Fruit fly (Drosophila melanogaster) Kc167 (cell line): ENCODE data around the gene BobA.

Source experiments
- Myc ChIP-seq: fragments of >200 bp; optimal IDR thresholded peaks from 2 replicates; lab custom pipeline; 2017; ENCODE audit warnings: missing external identifiers
- Sin3A ChIP-seq: fragments of >200 bp; optimal IDR thresholded peaks from 2 replicates; lab custom pipeline; 2018; ENCODE audit warnings: missing external identifiers
- h ChIP-seq: fragments of >200 bp; optimal IDR thresholded peaks from 3 replicates; lab custom pipeline; 2018; ENCODE audit warnings: missing external identifiers
- insv ChIP-seq: fragments of >200 bp; optimal IDR thresholded peaks from 3 replicates; lab custom pipeline; 2018; ENCODE audit warnings: missing external identifiers
- psq ChIP-seq: fragments of >200 bp; optimal IDR thresholded peaks from 2 replicates; lab custom pipeline; 2017; ENCODE audit warnings: missing external identifiers
- ttk ChIP-seq: sonication (Bioruptor generic); optimal IDR thresholded peaks from 2 replicates; lab custom pipeline; 2017; ENCODE audit warnings: missing external identifiers

BobA gene

DNA sequence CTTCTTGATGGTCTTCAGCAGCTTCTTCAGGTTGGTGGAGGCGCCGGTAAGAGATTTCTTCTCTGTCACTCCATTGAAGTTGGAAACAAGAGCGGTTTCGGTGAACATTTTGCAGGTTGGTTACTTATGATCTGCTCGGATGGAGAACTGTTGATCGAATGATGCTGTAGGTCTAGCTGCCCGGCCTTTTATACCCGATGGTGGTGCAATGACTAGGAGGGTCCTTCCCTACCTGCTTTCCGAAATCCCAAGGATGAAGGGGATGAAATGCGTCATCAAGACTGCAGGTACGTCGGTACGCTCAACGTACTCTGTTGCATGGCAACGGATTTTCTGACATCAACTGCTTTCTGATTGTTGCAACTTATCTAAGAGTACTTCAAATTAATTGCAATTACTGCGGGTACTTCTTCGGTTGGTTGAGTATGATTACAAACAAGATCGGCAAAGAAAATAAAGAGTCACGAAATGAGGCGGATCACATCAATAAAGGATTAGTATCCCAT lies at the start of gene BobA:
Gene BobA, minus strand, starts transcription at position 165 of the 506 bp plus-strand sequence.
- TF ChIP-seq ttk (lab: Kevin White, UChicago), result no peak
- no peak for TF ChIP-seq h
- no peak for TF ChIP-seq Sin3A
- TF ChIP-seq psq (lab: Kevin White, UChicago), result no peak
- no peak for TF ChIP-seq Myc (lab: Kevin White, UChicago)
- TF ChIP-seq insv (lab: Kevin White, UChicago), result no peak

DNA sequence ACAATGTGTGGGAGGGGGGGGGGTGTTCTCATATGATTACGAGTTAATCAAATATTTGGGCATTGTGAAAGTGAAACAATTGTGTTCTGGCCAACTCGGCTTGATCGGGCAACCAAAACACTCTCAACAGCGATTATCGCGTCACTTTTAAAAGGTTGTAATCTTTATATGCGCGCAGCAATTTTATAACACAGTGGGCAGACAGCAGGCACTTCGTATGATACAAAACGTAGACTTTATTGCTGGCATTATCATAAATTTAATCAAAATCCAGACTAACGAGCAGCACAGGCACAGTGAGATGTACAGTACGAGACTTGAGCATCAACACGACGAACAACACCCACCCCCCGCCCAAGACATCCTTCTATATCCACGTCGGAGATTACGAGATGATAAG lies 46.9 kb upstream of the BobA start:
- TF ChIP-seq h (no peak), Sin3A (no peak), psq (lab: Kevin White, UChicago) (no peak), insv (lab: Kevin White, UChicago) (no peak), Myc (lab: Kevin White, UChicago) (no peak), ttk (lab: Kevin White, UChicago) (no peak)

DNA sequence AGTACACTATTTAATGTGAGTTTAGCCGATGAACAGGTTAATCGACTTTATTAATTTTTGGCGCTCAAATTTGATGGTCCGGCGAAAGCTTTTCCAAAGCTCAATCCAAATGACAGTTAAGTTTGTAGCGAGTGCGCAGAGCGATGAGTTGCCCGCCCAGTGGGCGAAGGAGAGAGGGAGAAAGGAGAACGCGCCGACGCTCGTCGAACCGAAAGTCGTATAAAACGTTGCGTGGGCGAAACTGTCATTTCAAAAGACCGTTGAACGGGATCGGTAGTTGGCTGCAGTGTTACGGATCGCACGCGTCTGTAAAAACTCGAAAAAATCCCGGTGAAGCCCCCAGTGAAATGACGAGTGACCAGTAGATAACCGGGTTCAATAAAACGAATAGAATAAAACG lies 46.1 kb upstream of the BobA start, which contains the start of gene Zip71B:
Gene Zip71B, plus strand, starts transcription at position 265 of the 400 bp plus-strand sequence.
- TF ChIP-seq ttk (lab: Kevin White, UChicago), result no peak
- TF ChIP-seq h, result no peak
- no peak for TF ChIP-seq Sin3A
- TF ChIP-seq psq (lab: Kevin White, UChicago), result no peak
- TF ChIP-seq insv (lab: Kevin White, UChicago), result no peak
- TF ChIP-seq Myc (lab: Kevin White, UChicago), result no peak

DNA sequence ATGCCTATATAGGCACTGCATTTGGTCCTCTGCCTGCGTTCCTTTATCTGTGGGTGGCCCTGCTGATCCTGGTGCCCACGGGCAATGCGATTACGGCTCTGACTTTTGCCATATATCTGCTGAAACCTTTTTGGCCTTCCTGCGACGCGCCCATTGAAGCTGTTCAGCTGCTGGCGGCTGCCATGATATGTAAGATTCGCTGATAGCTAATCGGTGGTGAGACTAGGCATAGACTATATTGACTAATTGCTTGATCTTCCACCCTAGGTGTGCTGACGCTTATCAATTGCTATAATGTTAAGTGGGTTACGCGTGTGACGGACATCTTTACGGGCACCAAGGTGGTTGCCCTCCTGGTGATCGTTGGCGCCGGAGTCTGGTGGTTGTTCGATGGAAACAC lies 44.0 kb upstream of the BobA start:
- TF ChIP-seq ttk (lab: Kevin White, UChicago) (no peak), insv (lab: Kevin White, UChicago) (no peak), psq (lab: Kevin White, UChicago) (no peak), Sin3A (no peak)

DNA sequence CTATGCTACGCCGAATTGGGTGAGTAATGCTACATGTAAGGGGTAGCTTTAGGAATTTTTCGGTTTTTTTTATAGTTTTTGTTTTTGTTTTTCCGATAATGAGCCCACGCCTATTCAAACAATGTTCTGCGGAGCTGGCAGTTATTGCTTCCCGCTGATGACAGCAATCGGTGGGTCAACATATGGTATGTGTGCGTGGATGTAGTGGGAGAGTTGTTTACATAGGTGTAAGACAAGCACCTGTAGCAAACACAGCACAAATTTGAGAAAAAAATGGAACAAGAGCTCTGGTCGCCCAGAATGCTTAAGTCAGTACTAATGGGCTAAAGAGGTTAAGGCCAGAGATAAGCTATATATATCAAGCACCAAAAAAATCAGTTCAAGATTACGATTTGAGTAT lies 42.3 kb upstream of the BobA start:
- no peak for TF ChIP-seq insv (lab: Kevin White, UChicago)
- TF ChIP-seq Sin3A, result no peak
- TF ChIP-seq Myc (lab: Kevin White, UChicago), result no peak
- no peak for TF ChIP-seq h
- no peak for TF ChIP-seq psq (lab: Kevin White, UChicago)
- TF ChIP-seq ttk (lab: Kevin White, UChicago), result no peak

DNA sequence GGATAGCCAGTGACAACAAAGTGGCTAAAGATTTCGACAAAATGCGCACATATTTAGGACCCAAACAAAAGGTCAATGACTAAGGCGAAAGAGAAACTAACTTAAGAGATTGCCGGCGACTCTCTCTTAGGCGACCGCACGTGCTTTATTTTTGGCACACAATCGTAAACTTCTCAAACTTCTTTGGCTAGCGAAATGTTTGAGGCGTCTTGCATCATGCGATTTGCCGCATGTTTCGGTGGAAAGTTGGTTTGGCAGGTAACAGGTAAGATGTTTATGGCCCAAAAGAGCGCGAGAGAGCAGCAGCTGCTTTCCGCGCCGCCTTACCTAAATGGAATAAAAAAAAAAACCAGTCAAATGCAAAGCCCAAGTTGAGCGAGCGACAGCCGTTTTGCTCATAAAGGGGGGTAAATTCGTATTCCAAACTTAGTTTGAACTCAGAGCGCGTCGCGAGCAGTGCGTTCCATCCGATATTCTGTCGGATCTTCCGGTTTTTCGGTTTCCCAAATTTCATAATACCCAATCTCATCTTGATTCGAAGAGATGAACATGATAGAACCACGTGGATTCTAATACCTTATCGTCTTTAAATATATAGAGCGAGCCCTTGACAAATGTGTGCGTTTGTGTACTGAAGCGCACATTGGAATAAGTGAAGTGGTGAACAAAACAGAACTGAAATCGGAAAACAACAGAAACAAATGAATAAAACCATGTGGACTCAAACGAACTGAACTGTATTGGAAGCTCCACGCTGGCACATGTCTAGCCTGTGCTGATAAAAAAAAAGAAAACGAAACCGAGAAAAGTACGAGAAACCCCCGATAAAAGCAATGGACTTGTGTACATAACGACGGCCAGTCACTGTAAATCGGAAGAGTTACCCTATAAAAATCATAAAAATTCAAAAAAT lies 41.3 kb upstream of the BobA start:
- no peak for TF ChIP-seq insv (lab: Kevin White, UChicago)
- no peak for TF ChIP-seq Myc (lab: Kevin White, UChicago)
- no peak for TF ChIP-seq psq (lab: Kevin White, UChicago)
- TF ChIP-seq ttk (lab: Kevin White, UChicago), result no peak
- no peak for TF ChIP-seq h
- TF ChIP-seq Sin3A, result no peak

DNA sequence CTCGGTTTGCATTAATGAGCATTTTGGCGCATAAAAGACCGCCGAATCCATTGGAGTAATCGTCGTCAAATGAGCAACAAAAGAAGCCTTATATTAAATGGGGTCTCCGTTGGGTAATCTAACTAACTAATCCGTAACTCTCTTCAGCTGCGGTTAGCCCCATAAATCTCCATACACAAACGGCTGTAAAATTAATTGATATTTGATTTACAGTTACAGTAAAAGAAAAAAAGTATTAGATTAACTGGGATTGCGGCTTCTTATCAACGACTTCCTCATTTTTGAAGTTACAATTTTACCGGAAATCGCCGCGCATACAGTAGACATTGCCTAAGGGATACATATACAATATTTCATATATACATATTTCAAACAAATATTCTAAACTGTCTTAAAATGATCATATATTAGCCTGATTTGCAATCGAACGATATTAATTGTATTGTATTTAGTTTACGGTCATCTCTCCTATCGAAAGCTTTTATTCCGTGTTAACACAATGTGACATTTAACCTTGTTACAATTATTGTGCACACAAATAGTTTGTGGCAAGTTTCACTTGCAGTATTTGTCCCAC lies 40.5 kb upstream of the BobA start:
- TF ChIP-seq ttk (lab: Kevin White, UChicago), result no peak
- no peak for TF ChIP-seq psq (lab: Kevin White, UChicago)

DNA sequence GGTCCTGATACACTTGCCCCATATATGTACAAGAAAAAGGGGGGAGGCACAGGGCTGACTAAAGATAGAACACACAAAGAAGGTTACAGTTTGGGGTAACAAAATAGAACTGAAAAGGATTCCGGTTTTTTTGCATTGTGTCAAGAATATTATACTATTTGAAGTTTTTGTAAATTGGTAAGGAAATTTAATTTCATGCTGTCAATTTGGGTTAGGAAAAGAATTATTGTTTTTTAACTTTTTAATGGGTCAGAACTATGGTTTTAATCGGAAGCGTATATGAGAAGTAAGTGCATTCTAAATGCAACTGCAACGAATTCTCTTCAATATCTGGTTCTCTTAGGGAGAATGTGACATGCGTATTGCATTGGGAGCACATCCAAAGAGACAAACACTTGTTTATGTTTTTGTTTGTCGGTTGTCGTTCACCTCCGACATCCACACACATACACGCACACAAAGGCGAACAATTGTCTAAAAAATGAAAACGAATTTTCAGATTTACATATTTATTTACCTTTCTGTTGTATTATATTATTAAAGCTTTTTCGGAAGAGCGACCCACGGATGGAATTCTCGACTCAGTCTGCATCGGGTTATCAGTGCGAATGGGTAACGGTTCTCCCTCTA lies 38.7 kb upstream of the BobA start, which contains the start of gene mnd:
Gene mnd, plus strand, starts transcription at position 580 of the 630 bp plus-strand sequence.
- TF ChIP-seq h (no peak), insv (lab: Kevin White, UChicago) (no peak), ttk (lab: Kevin White, UChicago) (no peak), psq (lab: Kevin White, UChicago) (no peak), Myc (lab: Kevin White, UChicago) (no peak), Sin3A (no peak)

DNA sequence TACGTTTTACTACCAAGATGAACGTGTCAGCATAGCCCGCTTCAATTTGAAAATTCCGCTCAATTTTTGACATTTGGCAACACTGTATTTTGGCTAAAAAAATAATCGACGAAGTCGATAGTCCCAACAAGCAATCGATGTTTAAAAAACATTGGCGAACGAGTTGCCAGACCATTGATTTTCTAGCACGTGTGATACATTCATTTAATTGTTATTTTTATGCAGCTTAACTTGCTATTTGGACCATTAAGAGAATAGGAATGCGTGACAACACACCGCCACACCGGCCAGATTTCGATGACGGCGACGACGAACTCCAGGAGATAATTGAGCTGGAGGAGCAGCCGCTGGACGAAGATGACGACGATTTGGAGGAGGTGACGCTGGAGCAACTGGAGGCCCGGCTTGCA lies 36.8 kb upstream of the BobA start, which contains the start of gene CG5114:
Gene CG5114, plus strand, starts transcription at position 161 of the 410 bp plus-strand sequence.
- TF ChIP-seq psq (lab: Kevin White, UChicago), result no peak
- no peak for TF ChIP-seq Sin3A
- no peak for TF ChIP-seq h
- no peak for TF ChIP-seq insv (lab: Kevin White, UChicago)
- TF ChIP-seq ttk (lab: Kevin White, UChicago), result no peak
- no peak for TF ChIP-seq Myc (lab: Kevin White, UChicago)

DNA sequence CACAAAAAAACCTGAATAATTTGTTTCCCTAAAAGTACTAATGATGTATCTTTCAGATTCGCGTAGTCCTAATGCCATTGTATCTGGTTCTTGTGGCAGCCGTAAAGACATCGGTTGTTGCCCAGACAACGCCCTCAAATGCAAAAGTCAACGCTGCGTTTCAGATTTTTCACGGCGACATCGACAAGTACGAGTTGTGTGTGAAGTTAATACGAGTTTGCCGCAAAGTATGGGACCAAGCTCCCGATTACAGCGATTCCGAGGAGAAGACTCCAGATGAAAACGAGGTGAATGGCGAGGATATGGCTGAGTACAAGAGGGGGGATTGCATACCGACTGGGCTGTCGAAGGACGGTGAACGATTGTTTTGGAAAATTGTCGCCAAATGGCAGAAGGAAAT lies 34.1 kb upstream of the BobA start:
- TF ChIP-seq insv (lab: Kevin White, UChicago) (no peak), Myc (lab: Kevin White, UChicago) (no peak), psq (lab: Kevin White, UChicago) (no peak), Sin3A (no peak), h (no peak)

DNA sequence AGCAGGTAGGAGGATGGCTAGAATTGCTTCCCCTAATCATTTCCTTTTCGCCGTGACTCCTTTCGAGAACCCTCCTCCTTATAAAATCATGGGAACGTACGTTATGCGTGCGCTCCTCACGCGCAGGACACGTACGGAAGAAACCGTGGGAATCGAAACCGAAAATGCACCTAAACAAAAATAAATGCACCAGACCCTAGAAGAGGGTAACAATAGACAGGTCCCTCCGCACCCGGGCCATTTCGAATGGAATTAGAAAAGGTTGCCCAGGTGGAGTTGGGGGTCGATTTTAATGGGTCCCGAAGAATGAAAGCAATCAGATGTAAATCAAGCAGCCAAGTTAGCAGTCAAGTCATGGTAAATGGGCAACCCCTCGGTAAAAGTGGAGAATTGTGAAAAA lies 33.4 kb upstream of the BobA start, which contains the start of gene CG3349:
Gene CG3349, plus strand, starts transcription at position 289 of the 400 bp plus-strand sequence.
- TF ChIP-seq insv (lab: Kevin White, UChicago) (no peak), psq (lab: Kevin White, UChicago) (no peak), Myc (lab: Kevin White, UChicago) (no peak), h (no peak), Sin3A (no peak), ttk (lab: Kevin White, UChicago) (no peak)
